Worm (Caenorhabditis elegans): Measurements from ENCODE around the gene arl-1.

Gene arl-1

DNA sequence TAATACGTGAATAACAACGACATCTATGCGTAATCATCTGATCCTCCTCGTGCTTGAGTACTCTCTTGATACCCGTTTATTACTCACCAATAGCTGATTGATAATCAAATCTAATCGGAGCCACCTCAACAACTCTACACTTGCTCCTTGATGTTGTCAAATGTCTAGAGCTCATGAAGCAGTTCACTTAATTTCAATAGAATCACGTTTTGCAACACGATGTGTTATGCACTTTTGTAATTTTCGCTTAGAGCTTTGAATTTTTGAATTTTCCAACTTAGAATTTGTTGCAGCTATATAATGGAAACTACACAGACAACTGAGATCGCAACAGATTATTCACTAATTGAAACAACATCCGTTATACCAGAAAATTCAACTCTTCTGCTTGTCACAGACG is 30.7 kb downstream of the arl-1 start, which contains the start of gene T22C8.1:
Gene T22C8.1, plus strand, starts transcription at position 301 of the 400 bp plus-strand sequence.
- no peak for TF ChIP-seq ama-1 (optimal IDR thresholded peaks at IDR 0.05)

DNA sequence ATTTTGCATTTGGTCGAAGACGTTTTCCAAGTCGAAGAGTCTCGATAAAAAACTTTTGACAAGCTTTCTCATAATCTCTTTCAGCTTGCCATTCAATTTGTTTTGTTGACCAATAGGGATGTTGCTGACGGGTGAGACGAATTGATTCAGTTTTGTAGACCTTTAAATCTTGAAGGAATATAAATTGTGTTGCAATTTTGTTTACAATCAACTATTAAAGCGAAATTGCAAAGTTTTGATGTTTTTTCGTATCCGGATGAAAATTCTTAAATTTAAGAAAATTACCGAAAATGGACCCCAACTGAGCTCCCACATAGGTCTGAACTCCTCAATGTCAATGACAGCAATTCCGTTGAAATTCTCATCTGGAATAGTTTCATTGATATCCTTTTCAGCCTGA is 34.4 kb downstream of the arl-1 start:
- TF ChIP-seq tbx-11 (GFP tag; IDR thresholded peaks at IDR 0.05): no peak
- TF ChIP-seq hmg-4 (GFP tag; optimal IDR thresholded peaks at IDR 0.05): no peak
- TF ChIP-seq hmbx-1 (tag; optimal IDR thresholded peaks at IDR 0.05): no peak
- TF ChIP-seq flt-1 (GFP tag; IDR thresholded peaks at IDR 0.05): no peak
- no peak for TF ChIP-seq ama-1 (optimal IDR thresholded peaks at IDR 0.05)
- TF ChIP-seq ceh-36 (tag; optimal IDR thresholded peaks at IDR 0.05): no peak
- no peak for TF ChIP-seq ets-7 (tag; optimal IDR thresholded peaks at IDR 0.05)
- no peak for TF ChIP-seq F13C5.2 (tag; optimal IDR thresholded peaks at IDR 0.05)
- no peak for TF ChIP-seq tra-4 (tag; optimal IDR thresholded peaks at IDR 0.05)
- TF ChIP-seq scrt-1 (GFP tag; IDR thresholded peaks at IDR 0.05): no peak
- TF ChIP-seq sea-1 (GFP tag; conservative IDR thresholded peaks at IDR 0.05): no peak

DNA sequence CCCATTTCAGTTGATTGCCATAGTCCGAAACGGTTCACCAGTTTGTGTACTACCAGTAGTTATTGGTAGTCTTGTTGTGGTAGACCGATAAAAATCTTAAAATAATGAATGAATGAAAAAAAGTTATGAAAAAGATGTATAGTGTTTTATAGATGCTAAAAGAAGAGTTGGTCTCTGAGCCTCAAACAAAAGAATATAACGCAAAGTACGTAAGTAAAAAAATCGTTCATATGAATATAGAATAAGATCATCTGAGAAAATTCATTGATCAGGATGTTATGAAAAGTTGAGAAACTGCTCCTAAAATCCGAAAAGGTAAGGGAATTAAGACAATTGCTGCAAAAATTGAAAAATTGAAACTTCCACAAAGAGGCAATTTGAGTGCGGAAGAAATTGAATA is 35.7 kb downstream of the arl-1 start, which contains the start of gene chhy-1:
Gene chhy-1, minus strand, starts transcription at position 101 of the 400 bp plus-strand sequence.
- TF ChIP-seq hmg-4 (GFP tag; optimal IDR thresholded peaks at IDR 0.05) (no peak), F13C5.2 (tag; optimal IDR thresholded peaks at IDR 0.05) (no peak), ama-1 (optimal IDR thresholded peaks at IDR 0.05) (no peak), tbx-37 (GFP tag; conservative IDR thresholded peaks at IDR 0.05) (no peak), sea-1 (GFP tag; conservative IDR thresholded peaks at IDR 0.05) (no peak), tra-4 (tag; optimal IDR thresholded peaks at IDR 0.05) (no peak), aly-1 (tag; optimal IDR thresholded peaks at IDR 0.05) (no peak), ceh-13 (GFP tag; optimal IDR thresholded peaks at IDR 0.05) (no peak), flt-1 (GFP tag; IDR thresholded peaks at IDR 0.05) (no peak), ets-7 (tag; optimal IDR thresholded peaks at IDR 0.05) (no peak), hnd-1 (tag; optimal IDR thresholded peaks at IDR 0.05) (no peak), scrt-1 (GFP tag; IDR thresholded peaks at IDR 0.05) (no peak), B0310.2 (tag; optimal IDR thresholded peaks at IDR 0.05) (no peak), pes-1 (GFP tag; IDR thresholded peaks at IDR 0.05) (no peak), hmbx-1 (tag; optimal IDR thresholded peaks at IDR 0.05) (no peak)

DNA sequence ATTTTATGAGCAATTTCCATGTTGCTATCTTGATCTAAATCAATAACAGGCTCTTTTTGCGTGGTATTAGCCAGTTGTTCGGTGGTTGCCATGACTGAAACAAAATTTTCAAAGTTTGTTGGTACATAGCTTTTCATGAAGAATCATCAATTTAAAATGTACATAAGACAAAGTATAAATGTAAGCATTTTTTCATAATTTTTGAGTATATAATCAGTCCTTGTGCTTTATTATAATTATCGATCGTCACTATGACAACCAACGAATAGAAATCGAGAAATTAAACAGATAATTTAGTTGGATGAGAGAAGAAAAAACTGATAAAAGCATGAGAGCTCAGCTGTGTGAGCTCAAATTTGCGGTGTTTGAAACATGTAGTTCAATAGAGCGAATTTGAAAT is 40.1 kb downstream of the arl-1 start, which contains the start of gene T22C8.3:
Gene T22C8.3, minus strand, starts transcription at position 101 of the 400 bp plus-strand sequence.
- no peak for TF ChIP-seq pes-1 (GFP tag; IDR thresholded peaks at IDR 0.05)
- TF ChIP-seq B0310.2 (tag; optimal IDR thresholded peaks at IDR 0.05): no peak
- TF ChIP-seq ceh-13 (GFP tag; optimal IDR thresholded peaks at IDR 0.05): no peak
- TF ChIP-seq tbx-37 (GFP tag; conservative IDR thresholded peaks at IDR 0.05): no peak
- no peak for TF ChIP-seq scrt-1 (GFP tag; IDR thresholded peaks at IDR 0.05)
- TF ChIP-seq tbx-11 (GFP tag; IDR thresholded peaks at IDR 0.05): no peak
- no peak for TF ChIP-seq ceh-36 (tag; optimal IDR thresholded peaks at IDR 0.05)
- TF ChIP-seq F13C5.2 (tag; optimal IDR thresholded peaks at IDR 0.05): no peak

DNA sequence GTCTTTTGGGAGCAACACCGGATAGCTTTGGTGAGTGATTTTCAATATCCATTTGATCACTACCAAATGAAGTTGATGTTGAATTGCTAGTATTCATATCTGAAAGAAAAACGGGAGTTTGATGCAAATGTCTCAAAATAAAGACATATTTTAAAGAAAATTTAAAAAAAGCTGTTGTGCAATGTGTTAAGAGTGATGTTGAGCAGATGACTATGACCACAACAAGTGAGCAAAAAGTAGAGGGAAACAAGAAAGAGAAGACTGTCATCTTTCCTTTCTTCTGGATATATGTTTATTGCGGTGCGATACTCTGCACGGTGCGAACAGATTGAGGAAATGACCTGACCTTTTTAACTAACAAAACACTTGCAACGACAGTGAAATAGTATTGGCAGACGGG is 41.6 kb downstream of the arl-1 start, which contains the start of gene T22C8.4:
Gene T22C8.4, minus strand, starts transcription at position 101 of the 400 bp plus-strand sequence.
- TF ChIP-seq tra-4 (tag; optimal IDR thresholded peaks at IDR 0.05): no peak
- TF ChIP-seq tbx-11 (GFP tag; IDR thresholded peaks at IDR 0.05): no peak

DNA sequence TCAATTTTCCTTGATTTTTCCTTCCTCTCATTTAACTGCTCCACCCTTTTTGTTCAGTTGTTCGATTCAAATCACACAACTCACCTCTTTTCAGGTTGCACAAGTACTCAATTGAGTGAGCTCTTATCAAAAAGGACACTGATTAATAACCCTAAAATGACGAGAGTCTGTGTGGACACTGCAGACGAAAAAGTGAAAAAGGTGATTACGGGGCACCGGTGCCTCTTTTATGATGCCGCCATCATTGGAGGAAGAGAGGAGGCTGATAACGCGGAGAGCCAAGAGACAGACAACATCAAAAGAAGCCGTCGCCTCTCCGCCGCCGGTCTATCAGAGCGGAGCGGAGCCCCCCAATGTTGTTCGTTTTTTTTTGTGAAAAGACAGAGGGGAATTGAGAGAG is 43.4 kb downstream of the arl-1 start, which contains the start of gene sptf-2:
Gene sptf-2, plus strand, starts transcription at position 297 of the 400 bp plus-strand sequence.
- TF ChIP-seq ceh-36 (tag; optimal IDR thresholded peaks at IDR 0.05) (no peak), B0310.2 (tag; optimal IDR thresholded peaks at IDR 0.05) (no peak), tbx-37 (GFP tag; conservative IDR thresholded peaks at IDR 0.05) (no peak), flt-1 (GFP tag; IDR thresholded peaks at IDR 0.05) (no peak), sea-1 (GFP tag; conservative IDR thresholded peaks at IDR 0.05) (no peak)

DNA sequence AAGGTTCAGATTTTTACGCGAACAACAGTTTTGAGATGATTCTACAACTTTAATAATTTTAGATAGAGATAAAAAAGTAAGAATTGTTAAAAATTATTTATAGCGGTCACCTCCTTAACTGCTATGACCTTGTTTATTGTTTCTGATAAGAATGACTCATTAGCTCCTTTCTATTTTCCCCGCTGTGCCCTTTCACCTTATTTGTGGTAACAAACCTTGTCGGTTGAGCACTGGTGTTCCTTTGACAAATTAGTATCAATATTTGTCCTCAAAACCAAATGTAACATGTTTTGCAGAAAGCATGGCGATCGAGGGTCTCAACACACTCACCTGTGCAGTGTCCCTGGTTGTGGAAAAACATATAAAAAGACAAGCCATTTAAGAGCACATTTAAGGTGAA is 44.8 kb downstream of the arl-1 start:
- TF ChIP-seq B0310.2 (tag; optimal IDR thresholded peaks at IDR 0.05) (no peak), sea-1 (GFP tag; conservative IDR thresholded peaks at IDR 0.05) (no peak), hnd-1 (tag; optimal IDR thresholded peaks at IDR 0.05) (no peak), ets-7 (tag; optimal IDR thresholded peaks at IDR 0.05) (no peak), pes-1 (GFP tag; IDR thresholded peaks at IDR 0.05) (no peak), tra-4 (tag; optimal IDR thresholded peaks at IDR 0.05) (no peak), ceh-13 (GFP tag; optimal IDR thresholded peaks at IDR 0.05) (no peak), scrt-1 (GFP tag; IDR thresholded peaks at IDR 0.05) (no peak), hmbx-1 (tag; optimal IDR thresholded peaks at IDR 0.05) (no peak), tbx-37 (GFP tag; conservative IDR thresholded peaks at IDR 0.05) (no peak), tbx-11 (GFP tag; IDR thresholded peaks at IDR 0.05) (no peak), F13C5.2 (tag; optimal IDR thresholded peaks at IDR 0.05) (no peak), hmg-4 (GFP tag; optimal IDR thresholded peaks at IDR 0.05) (no peak), aly-1 (tag; optimal IDR thresholded peaks at IDR 0.05) (no peak), flt-1 (GFP tag; IDR thresholded peaks at IDR 0.05) (no peak), ama-1 (optimal IDR thresholded peaks at IDR 0.05) (no peak)

DNA sequence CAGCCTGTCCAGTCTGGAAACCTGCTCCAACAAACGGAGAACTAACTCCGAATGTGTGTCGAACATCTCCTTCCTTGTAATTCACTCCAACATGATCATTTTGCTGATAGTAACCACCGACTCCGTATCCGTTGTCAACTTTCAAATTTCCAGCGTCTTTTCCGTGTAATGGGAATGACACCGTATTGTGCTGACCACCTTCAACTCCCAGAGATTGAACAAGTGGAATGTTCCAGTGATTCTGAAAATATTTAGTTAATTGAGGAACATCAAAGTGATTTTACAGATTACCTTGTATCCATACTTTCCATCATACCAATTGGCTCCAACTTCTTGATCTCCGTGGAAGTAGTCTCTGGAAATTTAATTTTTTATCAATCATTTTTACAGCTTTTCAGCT is 46.1 kb downstream of the arl-1 start:
- TF ChIP-seq ama-1 (optimal IDR thresholded peaks at IDR 0.05) (no peak), ceh-13 (GFP tag; optimal IDR thresholded peaks at IDR 0.05) (no peak), tbx-37 (GFP tag; conservative IDR thresholded peaks at IDR 0.05) (no peak), ets-7 (tag; optimal IDR thresholded peaks at IDR 0.05) (no peak), hmg-4 (GFP tag; optimal IDR thresholded peaks at IDR 0.05) (no peak), tbx-11 (GFP tag; IDR thresholded peaks at IDR 0.05) (no peak), hmbx-1 (tag; optimal IDR thresholded peaks at IDR 0.05) (no peak), ceh-36 (tag; optimal IDR thresholded peaks at IDR 0.05) (no peak)

DNA sequence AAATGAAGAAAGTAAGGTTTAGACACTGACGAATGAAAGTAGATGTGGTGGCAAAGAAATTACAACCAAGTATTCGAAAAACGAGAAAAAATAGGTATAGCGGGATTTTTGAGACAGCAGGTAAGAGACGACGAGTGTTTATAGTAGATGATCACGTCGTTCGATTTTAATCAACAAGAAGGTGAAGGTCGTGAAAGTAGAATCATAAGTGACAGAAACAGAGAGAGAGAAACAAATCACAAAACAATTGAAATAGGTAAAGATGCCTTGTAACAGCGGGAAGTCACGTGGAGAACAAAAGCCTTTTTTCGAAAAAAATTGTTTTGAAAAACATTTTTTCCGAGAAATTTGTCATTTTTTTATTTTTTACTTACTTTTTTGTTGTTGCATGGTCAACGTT is 48.3 kb downstream of the arl-1 start, which contains the start of gene T22C8.6:
Gene T22C8.6, minus strand, starts transcription at position 194 of the 400 bp plus-strand sequence.
- TF ChIP-seq tra-4 (tag; optimal IDR thresholded peaks at IDR 0.05) (no peak), scrt-1 (GFP tag; IDR thresholded peaks at IDR 0.05) (no peak), ets-7 (tag; optimal IDR thresholded peaks at IDR 0.05) (no peak), sea-1 (GFP tag; conservative IDR thresholded peaks at IDR 0.05) (no peak), aly-1 (tag; optimal IDR thresholded peaks at IDR 0.05) (no peak)

Data from whole organism, early embryonic.